Fruit fly (Drosophila melanogaster): Measurements from ENCODE around the gene drl.

Gene drl

dm6 chr2L:19190195-19190594 lies at the start of gene drl:
drl (plus strand) TSS chr2L:19190342.
- TF ChIP-seq CG8478 (optimal IDR thresholded peaks at IDR 0.05), result no peak
- TF ChIP-seq CTCF (optimal IDR thresholded peaks at IDR 0.05), result no peak

dm6 chr2L:19140984-19141262 lies 49.2 kb upstream of the drl start:
- TF ChIP-seq CTCF (optimal IDR thresholded peaks at IDR 0.05) (no peak), CG8478 (optimal IDR thresholded peaks at IDR 0.05) (no peak)

dm6 chr2L:19141435-19142126 lies 48.6 kb upstream of the drl start:
- TF ChIP-seq CTCF (optimal IDR thresholded peaks at IDR 0.05), result no peak
- TF ChIP-seq CG8478 (optimal IDR thresholded peaks at IDR 0.05), result no peak

dm6 chr2L:19142176-19142870 lies 47.8 kb upstream of the drl start:
- TF ChIP-seq CTCF (optimal IDR thresholded peaks at IDR 0.05), result no peak
- no peak for TF ChIP-seq CG8478 (optimal IDR thresholded peaks at IDR 0.05)

- TF ChIP-seq CG8478 (optimal IDR thresholded peaks at IDR 0.05), result no peak
- TF ChIP-seq CTCF (optimal IDR thresholded peaks at IDR 0.05), result no peak
Measured at dm6 chr2L:19144115-19144514, 46.0 kb upstream of the drl start.

- no peak for TF ChIP-seq CTCF (optimal IDR thresholded peaks at IDR 0.05)
- no peak for TF ChIP-seq CG8478 (optimal IDR thresholded peaks at IDR 0.05)
Measured at dm6 chr2L:19146047-19146446, 44.1 kb upstream of the drl start.

dm6 chr2L:19146645-19147044 lies 43.5 kb upstream of the drl start:
- TF ChIP-seq CG8478 (optimal IDR thresholded peaks at IDR 0.05) (no peak), CTCF (optimal IDR thresholded peaks at IDR 0.05) (no peak)

- TF ChIP-seq CTCF (optimal IDR thresholded peaks at IDR 0.05) (no peak), CG8478 (optimal IDR thresholded peaks at IDR 0.05) (no peak)
Measured at dm6 chr2L:19154893-19155389, 35.2 kb upstream of the drl start.

dm6 chr2L:19155937-19156736 lies 34.0 kb upstream of the drl start:
- TF ChIP-seq CG8478 (optimal IDR thresholded peaks at IDR 0.05) (no peak), CTCF (optimal IDR thresholded peaks at IDR 0.05) (no peak)

- TF ChIP-seq CG8478 (optimal IDR thresholded peaks at IDR 0.05) (no peak), CTCF (optimal IDR thresholded peaks at IDR 0.05) (no peak)
Measured at dm6 chr2L:19156737-19157287, 33.3 kb upstream of the drl start.

- no peak for TF ChIP-seq CTCF (optimal IDR thresholded peaks at IDR 0.05)
Measured at dm6 chr2L:19158005-19158666, 32.0 kb upstream of the drl start.

- TF ChIP-seq CG8478 (optimal IDR thresholded peaks at IDR 0.05), result no peak
- no peak for TF ChIP-seq CTCF (optimal IDR thresholded peaks at IDR 0.05)
Measured at dm6 chr2L:19158679-19159551, 31.2 kb upstream of the drl start.

dm6 chr2L:19159552-19160406 lies 30.4 kb upstream of the drl start:
- TF ChIP-seq CG8478 (optimal IDR thresholded peaks at IDR 0.05) (no peak), CTCF (optimal IDR thresholded peaks at IDR 0.05) (no peak)

Measured in S2 (cell line).